Worm (Caenorhabditis elegans): ENCODE measurements around the gene fndc-1.

The fndc-1 gene

ce11 chrII:11204731-11205130, 32.4 kb downstream of the fndc-1 start:
- TF ChIP-seq tbx-37 (GFP tag; conservative IDR thresholded peaks at IDR 0.05): no peak

- TF ChIP-seq hnd-1 (tag; optimal IDR thresholded peaks at IDR 0.05) (no peak), ets-7 (tag; optimal IDR thresholded peaks at IDR 0.05) (no peak), hmbx-1 (tag; optimal IDR thresholded peaks at IDR 0.05) (no peak), tbx-11 (GFP tag; IDR thresholded peaks at IDR 0.05) (no peak), ceh-36 (tag; optimal IDR thresholded peaks at IDR 0.05) (no peak), F13C5.2 (tag; optimal IDR thresholded peaks at IDR 0.05) (no peak), flt-1 (GFP tag; IDR thresholded peaks at IDR 0.05) (no peak), tbx-37 (GFP tag; conservative IDR thresholded peaks at IDR 0.05) (no peak), sea-1 (GFP tag; conservative IDR thresholded peaks at IDR 0.05) (no peak), aly-1 (tag; optimal IDR thresholded peaks at IDR 0.05) (no peak), ceh-13 (GFP tag; optimal IDR thresholded peaks at IDR 0.05) (no peak), scrt-1 (GFP tag; IDR thresholded peaks at IDR 0.05) (no peak), pes-1 (GFP tag; IDR thresholded peaks at IDR 0.05) (no peak), ama-1 (optimal IDR thresholded peaks at IDR 0.05) (no peak), B0310.2 (tag; optimal IDR thresholded peaks at IDR 0.05) (no peak), tra-4 (tag; optimal IDR thresholded peaks at IDR 0.05) (no peak), hmg-4 (GFP tag; optimal IDR thresholded peaks at IDR 0.05) (no peak)
Measured at ce11 chrII:11202581-11203271, 34.4 kb downstream of the fndc-1 start, which contains the start of gene srap-1. TSS of gene srap-1 (plus strand) at chrII:11203221.

ce11 chrII:11200234-11200755, 36.8 kb downstream of the fndc-1 start:
- TF ChIP-seq F13C5.2 (tag; optimal IDR thresholded peaks at IDR 0.05): no peak
- TF ChIP-seq aly-1 (tag; optimal IDR thresholded peaks at IDR 0.05): no peak
- no peak for TF ChIP-seq flt-1 (GFP tag; IDR thresholded peaks at IDR 0.05)
- no peak for TF ChIP-seq sea-1 (GFP tag; conservative IDR thresholded peaks at IDR 0.05)
- no peak for TF ChIP-seq ets-7 (tag; optimal IDR thresholded peaks at IDR 0.05)
- no peak for TF ChIP-seq scrt-1 (GFP tag; IDR thresholded peaks at IDR 0.05)
- TF ChIP-seq B0310.2 (tag; optimal IDR thresholded peaks at IDR 0.05): no peak
- no peak for TF ChIP-seq hmbx-1 (tag; optimal IDR thresholded peaks at IDR 0.05)
- no peak for TF ChIP-seq ceh-13 (GFP tag; optimal IDR thresholded peaks at IDR 0.05)

- TF ChIP-seq F13C5.2 (tag; optimal IDR thresholded peaks at IDR 0.05) (no peak), hmbx-1 (tag; optimal IDR thresholded peaks at IDR 0.05) (no peak), hmg-4 (GFP tag; optimal IDR thresholded peaks at IDR 0.05) (no peak), B0310.2 (tag; optimal IDR thresholded peaks at IDR 0.05) (no peak), hnd-1 (tag; optimal IDR thresholded peaks at IDR 0.05) (no peak), flt-1 (GFP tag; IDR thresholded peaks at IDR 0.05) (no peak), tra-4 (tag; optimal IDR thresholded peaks at IDR 0.05) (no peak), tbx-11 (GFP tag; IDR thresholded peaks at IDR 0.05) (no peak), ets-7 (tag; optimal IDR thresholded peaks at IDR 0.05) (no peak), sea-1 (GFP tag; conservative IDR thresholded peaks at IDR 0.05) (no peak), ama-1 (optimal IDR thresholded peaks at IDR 0.05) (no peak), aly-1 (tag; optimal IDR thresholded peaks at IDR 0.05) (no peak), ceh-13 (GFP tag; optimal IDR thresholded peaks at IDR 0.05) (no peak), tbx-37 (GFP tag; conservative IDR thresholded peaks at IDR 0.05) (no peak), ceh-36 (tag; optimal IDR thresholded peaks at IDR 0.05) (no peak)
Measured at ce11 chrII:11193523-11193922, 43.6 kb downstream of the fndc-1 start.

ce11 chrII:11192488-11192887, 44.6 kb downstream of the fndc-1 start:
- no peak for TF ChIP-seq ceh-36 (tag; optimal IDR thresholded peaks at IDR 0.05)

ce11 chrII:11188026-11188425, 49.1 kb downstream of the fndc-1 start, which contains the start of gene F37H8.5:
TSS of gene F37H8.5 (plus strand) at chrII:11188206.
- TF ChIP-seq tbx-11 (GFP tag; IDR thresholded peaks at IDR 0.05): no peak
- no peak for TF ChIP-seq ceh-13 (GFP tag; optimal IDR thresholded peaks at IDR 0.05)
- no peak for TF ChIP-seq ets-7 (tag; optimal IDR thresholded peaks at IDR 0.05)
- TF ChIP-seq tra-4 (tag; optimal IDR thresholded peaks at IDR 0.05): no peak
- no peak for TF ChIP-seq B0310.2 (tag; optimal IDR thresholded peaks at IDR 0.05)
- no peak for TF ChIP-seq hmbx-1 (tag; optimal IDR thresholded peaks at IDR 0.05)
- no peak for TF ChIP-seq F13C5.2 (tag; optimal IDR thresholded peaks at IDR 0.05)
- no peak for TF ChIP-seq flt-1 (GFP tag; IDR thresholded peaks at IDR 0.05)
- TF ChIP-seq ama-1 (optimal IDR thresholded peaks at IDR 0.05): no peak
- TF ChIP-seq pes-1 (GFP tag; IDR thresholded peaks at IDR 0.05): no peak
- TF ChIP-seq scrt-1 (GFP tag; IDR thresholded peaks at IDR 0.05): no peak
